Fruit fly (Drosophila melanogaster): ENCODE results near the gene CG9706.

dm6 chr3L:16755189-16755588 lies 27.6 kb upstream of the CG9706 start, which contains the start of gene CG42852:
- TF ChIP-seq Myc (optimal IDR thresholded peaks at IDR 0.05) = no peak
- no peak for TF ChIP-seq h (optimal IDR thresholded peaks at IDR 0.05)
- TF ChIP-seq insv (optimal IDR thresholded peaks at IDR 0.05) = no peak
- TF ChIP-seq Sin3A (optimal IDR thresholded peaks at IDR 0.05) = no peak
- no peak for TF ChIP-seq ttk (optimal IDR thresholded peaks at IDR 0.05)

Data from Kc167 (cell line).